Worm (Caenorhabditis elegans): ENCODE results near the gene sam-4.

ce11 chrII:5607756-5608155 is 41.3 kb downstream of the sam-4 start, which contains the start of gene C17G10.7:
- TF ChIP-seq snpc-4 (tag; optimal IDR thresholded peaks at IDR 0.05) (no peak), lsy-2 (tag; optimal IDR thresholded peaks at IDR 0.05) (no peak)

Measured in whole organism, mixed stage, embryonic.